Fruit fly (Drosophila melanogaster): ENCODE measurements around the gene CG9853.
A peak's percentile ranks its signal among the peaks of the same experiment; 100 is the strongest.

CG9853 gene

DNA sequence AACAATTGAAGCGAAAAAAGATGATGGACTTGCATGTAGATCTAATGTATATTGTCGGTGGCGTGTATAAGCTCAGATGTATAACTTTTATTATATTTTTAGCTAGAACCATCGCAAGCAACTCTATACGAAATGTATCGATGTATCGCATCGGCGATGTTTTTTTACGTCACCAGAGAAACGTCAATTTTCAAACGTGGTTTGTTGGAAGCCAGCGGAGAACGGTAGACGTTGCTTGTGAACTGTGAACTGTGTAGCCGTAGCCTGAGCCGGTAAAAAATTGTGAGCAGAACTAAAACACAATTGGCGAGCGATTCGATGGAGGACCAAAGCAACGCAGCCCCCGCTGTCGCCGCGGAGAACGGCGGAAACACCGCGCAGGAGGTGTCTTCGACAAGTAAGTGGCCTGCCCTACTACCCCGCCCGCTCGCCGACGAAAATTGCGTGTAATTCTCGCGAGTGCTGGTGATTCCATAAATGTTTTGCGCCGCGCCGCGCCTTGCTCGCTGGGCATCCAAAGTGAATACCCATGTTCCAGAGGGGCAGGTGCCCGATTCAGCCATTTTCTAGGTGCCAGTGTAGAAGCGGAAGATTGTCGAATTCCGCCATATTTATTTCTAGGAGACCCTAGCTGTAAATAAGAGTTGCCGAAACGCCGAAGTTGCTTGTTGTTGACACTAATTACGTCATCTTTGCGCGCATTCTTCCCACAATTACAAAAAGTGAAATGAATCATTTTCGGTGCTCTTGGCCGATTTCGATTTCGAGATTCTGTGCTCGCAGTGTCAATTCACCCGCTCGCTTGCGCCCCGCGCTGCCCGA, 1.3 kb upstream of the CG9853 start, which contains the start of gene lost (continued):
- no peak for TF ChIP-seq Mrtf (GFP tag; IDR thresholded peaks at IDR 0.05)
- TF ChIP-seq CG1792 (GFP tag; optimal IDR thresholded peaks at IDR 0.05), result no peak
- TF ChIP-seq grau (tag; optimal IDR thresholded peaks at IDR 0.05), result peak; percentile 44
- TF ChIP-seq Jarid2 (GFP tag; optimal IDR thresholded peaks at IDR 0.05), result no peak
- TF ChIP-seq cato (GFP tag; optimal IDR thresholded peaks at IDR 0.05; ENCODE audit: borderline replicate concordance), result no peak
- TF ChIP-seq cg (GFP tag; optimal IDR thresholded peaks at IDR 0.05), result no peak
- no peak for TF ChIP-seq Lim3 (GFP tag; IDR thresholded peaks at IDR 0.05)
- no peak for TF ChIP-seq CG7372 (GFP tag; IDR thresholded peaks at IDR 0.05)
- no peak for TF ChIP-seq Tbp (GFP tag; optimal IDR thresholded peaks at IDR 0.05)
- TF ChIP-seq TFAM (GFP tag; optimal IDR thresholded peaks at IDR 0.05), result no peak
- TF ChIP-seq MBD-R2 (GFP tag; IDR thresholded peaks at IDR 0.05), result peak; percentile 76
- TF ChIP-seq sisA (GFP tag; IDR thresholded peaks at IDR 0.05), result no peak
- no peak for TF ChIP-seq CG3726 (GFP tag; IDR thresholded peaks at IDR 0.05)
- no peak for TF ChIP-seq disco-r (GFP tag; optimal IDR thresholded peaks at IDR 0.05)
- peak; percentile 45 for TF ChIP-seq pho (GFP tag; optimal IDR thresholded peaks at IDR 0.05)
- no peak for TF ChIP-seq CG17612 (GFP tag; IDR thresholded peaks at IDR 0.05)
- TF ChIP-seq CG11723 (GFP tag; optimal IDR thresholded peaks at IDR 0.05), result peak; percentile 65
- peak; percentile 81 for TF ChIP-seq CG1603 (tag; optimal IDR thresholded peaks at IDR 0.05)
- TF ChIP-seq corto (GFP tag; optimal IDR thresholded peaks at IDR 0.05), result no peak
- TF ChIP-seq CG10979 (tag; optimal IDR thresholded peaks at IDR 0.05), result peak; percentile 27
- peak; percentile 3 for TF ChIP-seq pb (GFP tag; optimal IDR thresholded peaks at IDR 0.05)
- peak; percentile 48 for TF ChIP-seq CG10267 (tag; optimal IDR thresholded peaks at IDR 0.05)
- no peak for TF ChIP-seq wor (GFP tag; IDR thresholded peaks at IDR 0.05)
- TF ChIP-seq CG18599 (GFP tag; optimal IDR thresholded peaks at IDR 0.05), result peak; percentile 15
- TF ChIP-seq Gug (GFP tag; IDR thresholded peaks at IDR 0.05), result peak; percentile 15; the same call in 2 of the 4 replicates
- TF ChIP-seq CG2199 (GFP tag; IDR thresholded peaks at IDR 0.05), result peak; percentile 73; the same call in 1 of the 3 replicates
- TF ChIP-seq CG15514 (GFP tag; optimal IDR thresholded peaks at IDR 0.05), result peak; percentile 75
- no peak for TF ChIP-seq crp (GFP tag; optimal IDR thresholded peaks at IDR 0.05)
- TF ChIP-seq CG17912 (GFP tag; optimal IDR thresholded peaks at IDR 0.05), result no peak
- no peak for TF ChIP-seq CG14965 (GFP tag; optimal IDR thresholded peaks at IDR 0.05; ENCODE audit: borderline replicate concordance)
- TF ChIP-seq CG15479 (GFP tag; optimal IDR thresholded peaks at IDR 0.05), result peak; percentile 4
- no peak for TF ChIP-seq CG12071 (GFP tag; optimal IDR thresholded peaks at IDR 0.05)
- peak; percentile 34; the same call in 1 of the 2 replicates for TF ChIP-seq CG31441 (GFP tag; IDR thresholded peaks at IDR 0.05)
- TF ChIP-seq CG30431 (GFP tag; optimal IDR thresholded peaks at IDR 0.05), result no peak
- peak; percentile 55 for TF ChIP-seq CoRest (tag; optimal IDR thresholded peaks at IDR 0.05)
- TF ChIP-seq chinmo (GFP tag; IDR thresholded peaks at IDR 0.05; ENCODE audit: partially characterized antibody), result peak; percentile 99
- no peak for TF ChIP-seq repo (GFP tag; optimal IDR thresholded peaks at IDR 0.05)
- TF ChIP-seq lbe (GFP tag; optimal IDR thresholded peaks at IDR 0.05), result peak; percentile 61
- no peak for TF ChIP-seq gce (GFP tag; IDR thresholded peaks at IDR 0.05)
- peak; percentile 61 for TF ChIP-seq sob (GFP tag; IDR thresholded peaks at IDR 0.05)
- no peak for TF ChIP-seq nerfin-1 (tag; optimal IDR thresholded peaks at IDR 0.05)
- TF ChIP-seq pan (optimal IDR thresholded peaks at IDR 0.05), result no peak
- peak in 1 of 2 experiments; percentile 29 for TF ChIP-seq pan (GFP tag; optimal IDR thresholded peaks at IDR 0.05 in 1 of 2, IDR thresholded peaks at IDR 0.05 in 1 of 2)
- no peak for TF ChIP-seq CG4282 (GFP tag; optimal IDR thresholded peaks at IDR 0.05)
- TF ChIP-seq ems (GFP tag; optimal IDR thresholded peaks at IDR 0.05), result peak; percentile 8
- TF ChIP-seq PHDP (tag; optimal IDR thresholded peaks at IDR 0.05), result peak; percentile 33
- no peak for TF ChIP-seq CG10147 (GFP tag; optimal IDR thresholded peaks at IDR 0.05)
- TF ChIP-seq crc (GFP tag; optimal IDR thresholded peaks at IDR 0.05), result no peak
- TF ChIP-seq ab (GFP tag; optimal IDR thresholded peaks at IDR 0.05), result no peak

Measured in whole organism, embryonic.